Comparison of ENCODE assay signal across 1 fruit fly cellular context in the genomic region with DNA sequence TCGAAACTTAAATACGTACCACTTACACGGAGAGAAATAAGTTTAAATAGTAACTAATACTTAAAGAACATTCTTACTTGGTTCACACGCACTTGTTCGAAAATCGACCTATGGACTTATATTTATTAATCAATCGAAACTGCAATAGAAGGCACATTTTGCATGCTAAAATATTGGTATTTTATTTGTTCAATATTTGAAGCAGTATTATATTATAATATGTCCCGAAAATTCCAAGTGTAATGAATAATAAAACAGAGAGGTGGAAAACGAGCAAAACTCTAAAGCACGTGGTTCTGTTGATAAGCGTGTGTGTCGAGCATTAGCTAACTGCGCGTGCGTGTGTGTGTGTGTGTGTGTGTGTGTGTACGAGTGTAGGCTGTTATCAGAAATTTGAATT.
TF ChIP-seq lines count a peak whose summit lies in the region.

No protein-coding gene starts in this region.

TF ChIP-seq in whole organism, embryonic, 481 proteins besides CTCF, POLR2A, EP300 and RAD21 (continued from another document and continues in another):
- TF ChIP-seq CG12744 (GFP tag; optimal IDR thresholded peaks at IDR 0.05; lab: Kevin White, UChicago) (peak; percentile 79), CG11093 (GFP tag; IDR thresholded peaks at IDR 0.05; lab: Robert Waterston, UW) (no peak), CG10431 (GFP tag; optimal IDR thresholded peaks at IDR 0.05; lab: Kevin White, UChicago) (no peak), p53 (GFP tag; optimal IDR thresholded peaks at IDR 0.05; lab: Kevin White, UChicago) (no peak), CG33213 (GFP tag; optimal IDR thresholded peaks at IDR 0.05; lab: Kevin White, UChicago) (peak; percentile 67), CG6689 (GFP tag; IDR thresholded peaks at IDR 0.05; lab: Robert Waterston, UW) (peak; percentile 71), z (GFP tag; IDR thresholded peaks at IDR 0.05; lab: Robert Waterston, UW) (no peak), lilli (GFP tag; optimal IDR thresholded peaks at IDR 0.05; lab: Kevin White, UChicago) (peak; percentile 92), Mrtf (GFP tag; IDR thresholded peaks at IDR 0.05; lab: Robert Waterston, UW) (peak; percentile 61; the same call in 2 of the 3 replicates), CG12391 (tag; optimal IDR thresholded peaks at IDR 0.05; lab: Kevin White, UChicago) (peak; percentile 89), CG2120 (GFP tag; optimal IDR thresholded peaks at IDR 0.05; lab: Kevin White, UChicago) (peak; percentile 95), MTF-1 (GFP tag; optimal IDR thresholded peaks at IDR 0.05; lab: Kevin White, UChicago; ENCODE audit: borderline replicate concordance) (peak; percentile 34), CG15514 (GFP tag; optimal IDR thresholded peaks at IDR 0.05; lab: Kevin White, UChicago) (peak; percentile 85), phol (tag; optimal IDR thresholded peaks at IDR 0.05; lab: Kevin White, UChicago) (peak; percentile 81), run (tag; optimal IDR thresholded peaks at IDR 0.05; lab: Kevin White, UChicago) (peak; percentile 76), ap (GFP tag; IDR thresholded peaks at IDR 0.05; lab: Robert Waterston, UW) (no peak), lola (GFP tag; optimal IDR thresholded peaks at IDR 0.05; lab: Kevin White, UChicago) (peak in 1 of 3 experiments; percentile 52), Sry-β (GFP tag; optimal IDR thresholded peaks at IDR 0.05; lab: Kevin White, UChicago) (peak; percentile 6), grn (GFP tag; optimal IDR thresholded peaks at IDR 0.05; lab: Kevin White, UChicago) (peak; percentile 50), pros (GFP tag; optimal IDR thresholded peaks at IDR 0.05; lab: Kevin White, UChicago) (no peak), cato (GFP tag; optimal IDR thresholded peaks at IDR 0.05; lab: Kevin White, UChicago; ENCODE audit: borderline replicate concordance) (peak; percentile 34), crp (GFP tag; optimal IDR thresholded peaks at IDR 0.05; lab: Kevin White, UChicago) (peak in 1 of 2 experiments; percentile 20), CG34376 (GFP tag; optimal IDR thresholded peaks at IDR 0.05; lab: Kevin White, UChicago) (peak; percentile 92), CG4854 (GFP tag; optimal IDR thresholded peaks at IDR 0.05; lab: Kevin White, UChicago) (peak; percentile 83), bcd (GFP tag; optimal IDR thresholded peaks at IDR 0.05; lab: Kevin White, UChicago) (peak; percentile 86), CG6765 (GFP tag; optimal IDR thresholded peaks at IDR 0.05; lab: Kevin White, UChicago) (peak; percentile 89), CG1832 (GFP tag; optimal IDR thresholded peaks at IDR 0.05; lab: Kevin White, UChicago) (no peak), gem (tag; optimal IDR thresholded peaks at IDR 0.05; lab: Kevin White, UChicago) (peak; percentile 94), CG1647 (GFP tag; optimal IDR thresholded peaks at IDR 0.05; lab: Kevin White, UChicago) (peak; percentile 79), mirr (GFP tag; optimal IDR thresholded peaks at IDR 0.05; lab: Kevin White, UChicago) (peak; percentile 82), vnd (GFP tag; IDR thresholded peaks at IDR 0.05; lab: Robert Waterston, UW; ENCODE audit: partially characterized antibody) (no peak), CG42726 (GFP tag; IDR thresholded peaks at IDR 0.05; lab: Robert Waterston, UW; ENCODE audit: partially characterized antibody) (no peak), Awh (GFP tag; IDR thresholded peaks at IDR 0.05; lab: Robert Waterston, UW) (peak; percentile 58), ase (GFP tag; IDR thresholded peaks at IDR 0.05; lab: Robert Waterston, UW) (peak; percentile 59; the same call in 2 of the 3 replicates), CrebB (tag; optimal IDR thresholded peaks at IDR 0.05; lab: Kevin White, UChicago) (peak; percentile 85), al (GFP tag; IDR thresholded peaks at IDR 0.05; lab: Robert Waterston, UW) (peak; percentile 72), CG6683 (GFP tag; optimal IDR thresholded peaks at IDR 0.05; lab: Kevin White, UChicago) (peak; percentile 80), fd64A (GFP tag; optimal IDR thresholded peaks at IDR 0.05; lab: Kevin White, UChicago) (peak; percentile 56), tap (tag; optimal IDR thresholded peaks at IDR 0.05; lab: Kevin White, UChicago) (peak; percentile 80), CG18764 (GFP tag; optimal IDR thresholded peaks at IDR 0.05; lab: Kevin White, UChicago) (peak; percentile 32), CG5953 (GFP tag; IDR thresholded peaks at IDR 0.05; lab: Robert Waterston, UW) (no peak), CG3065 (GFP tag; optimal IDR thresholded peaks at IDR 0.05; lab: Kevin White, UChicago) (peak; percentile 5), CG14710 (tag; optimal IDR thresholded peaks at IDR 0.05; lab: Kevin White, UChicago) (peak; percentile 66), sna (GFP tag; IDR thresholded peaks at IDR 0.05; lab: Robert Waterston, UW; ENCODE audit: partially characterized antibody) (no peak), knrl (GFP tag; IDR thresholded peaks at IDR 0.05; lab: Robert Waterston, UW; ENCODE audit: partially characterized antibody) (no peak), HLH54F (GFP tag; optimal IDR thresholded peaks at IDR 0.05; lab: Kevin White, UChicago) (peak; percentile 72), CG8924 (tag; optimal IDR thresholded peaks at IDR 0.05; lab: Kevin White, UChicago) (peak; percentile 93), hkb (optimal IDR thresholded peaks at IDR 0.05; lab: Kevin White, UChicago) (no peak), hkb (GFP tag; IDR thresholded peaks at IDR 0.05; lab: Robert Waterston, UW) (peak; percentile 84), CG30431 (GFP tag; optimal IDR thresholded peaks at IDR 0.05; lab: Kevin White, UChicago) (peak; percentile 72), tll (GFP tag; optimal IDR thresholded peaks at IDR 0.05; lab: Kevin White, UChicago) (no peak), sug (tag; optimal IDR thresholded peaks at IDR 0.05; lab: Kevin White, UChicago) (peak; percentile 94), aop (GFP tag; IDR thresholded peaks at IDR 0.05; lab: Robert Waterston, UW) (no peak), esg (GFP tag; conservative IDR thresholded peaks at IDR 0.05; lab: Robert Waterston, UW) (peak; percentile 67), Hey (tag; optimal IDR thresholded peaks at IDR 0.05; lab: Kevin White, UChicago) (peak; percentile 60), CG15011 (GFP tag; optimal IDR thresholded peaks at IDR 0.05; lab: Kevin White, UChicago) (peak; percentile 82), cg (GFP tag; optimal IDR thresholded peaks at IDR 0.05; lab: Kevin White, UChicago) (peak; percentile 65), zfh1 (GFP tag; IDR thresholded peaks at IDR 0.05; lab: Robert Waterston, UW) (peak; percentile 54; the same call in 1 of the 3 replicates), CG31441 (GFP tag; IDR thresholded peaks at IDR 0.05; lab: Robert Waterston, UW) (peak; percentile 80), CG4282 (GFP tag; optimal IDR thresholded peaks at IDR 0.05; lab: Kevin White, UChicago) (peak; percentile 11), CG3726 (GFP tag; IDR thresholded peaks at IDR 0.05; lab: Robert Waterston, UW) (0 out of 3 replicates have a peak, but pooled peaks have one; percentile 41), Ssrp (tag; optimal IDR thresholded peaks at IDR 0.05; lab: Kevin White, UChicago) (peak; percentile 67), nmo (GFP tag; optimal IDR thresholded peaks at IDR 0.05; lab: Kevin White, UChicago) (peak; percentile 84), Mes4 (GFP tag; optimal IDR thresholded peaks at IDR 0.05; lab: Kevin White, UChicago) (no peak), pb (GFP tag; optimal IDR thresholded peaks at IDR 0.05; lab: Kevin White, UChicago) (peak; percentile 23), CG3281 (GFP tag; optimal IDR thresholded peaks at IDR 0.05; lab: Kevin White, UChicago) (peak; percentile 94), Dip2 (GFP tag; IDR thresholded peaks at IDR 0.05; lab: Robert Waterston, UW) (no peak; the same call in 1 of the 2 replicates), NC2β (GFP tag; optimal IDR thresholded peaks at IDR 0.05; lab: Kevin White, UChicago) (peak; percentile 51), sens (GFP tag; lab: Kevin White, UChicago) (peak; percentile 92), CG11723 (GFP tag; optimal IDR thresholded peaks at IDR 0.05; lab: Kevin White, UChicago) (peak; percentile 63), da (GFP tag; optimal IDR thresholded peaks at IDR 0.05; lab: Kevin White, UChicago) (peak; percentile 14), lov (optimal IDR thresholded peaks at IDR 0.05; lab: Kevin White, UChicago) (no peak), lov (GFP tag; IDR thresholded peaks at IDR 0.05; lab: Robert Waterston, UW) (no peak), Kr (GFP tag; optimal IDR thresholded peaks at IDR 0.05; lab: Kevin White, UChicago) (no peak), CG4424 (GFP tag; optimal IDR thresholded peaks at IDR 0.05; lab: Kevin White, UChicago) (peak; percentile 77), CG12769 (tag; optimal IDR thresholded peaks at IDR 0.05; lab: Kevin White, UChicago) (peak; percentile 95), CG8281 (tag; optimal IDR thresholded peaks at IDR 0.05; lab: Kevin White, UChicago) (peak; percentile 62), mld (GFP tag; IDR thresholded peaks at IDR 0.05; lab: Robert Waterston, UW; ENCODE audit: partially characterized antibody) (no peak), gce (GFP tag; IDR thresholded peaks at IDR 0.05; lab: Robert Waterston, UW) (no peak; the same call in 2 of the 3 replicates), oc (tag; optimal IDR thresholded peaks at IDR 0.05; lab: Kevin White, UChicago) (peak; percentile 63), CG17568 (GFP tag; optimal IDR thresholded peaks at IDR 0.05; lab: Kevin White, UChicago) (peak; percentile 84), odd (GFP tag; optimal IDR thresholded peaks at IDR 0.05; lab: Kevin White, UChicago) (peak; percentile 74), CG12071 (GFP tag; optimal IDR thresholded peaks at IDR 0.05; lab: Kevin White, UChicago) (peak; percentile 90), pita (GFP tag; optimal IDR thresholded peaks at IDR 0.05; lab: Kevin White, UChicago) (no peak), Drgx (GFP tag; IDR thresholded peaks at IDR 0.05; lab: Robert Waterston, UW) (no peak), CG3838 (GFP tag; optimal IDR thresholded peaks at IDR 0.05; lab: Kevin White, UChicago) (peak; percentile 66), CG10979 (tag; optimal IDR thresholded peaks at IDR 0.05; lab: Kevin White, UChicago) (peak; percentile 76), CG1792 (GFP tag; optimal IDR thresholded peaks at IDR 0.05; lab: Kevin White, UChicago) (peak; percentile 58), CG32532 (GFP tag; IDR thresholded peaks at IDR 0.05; lab: Robert Waterston, UW) (peak; percentile 91), fd102C (GFP tag; optimal IDR thresholded peaks at IDR 0.05; lab: Kevin White, UChicago) (no peak), NfI (GFP tag; optimal IDR thresholded peaks at IDR 0.05; lab: Kevin White, UChicago) (peak; percentile 86), az2 (GFP tag; optimal IDR thresholded peaks at IDR 0.05; lab: Kevin White, UChicago) (peak; percentile 73), slp2 (GFP tag; optimal IDR thresholded peaks at IDR 0.05; lab: Kevin White, UChicago) (peak; percentile 54), CG15696 (tag; optimal IDR thresholded peaks at IDR 0.05; lab: Kevin White, UChicago) (peak; percentile 75), Sox100B (GFP tag; optimal IDR thresholded peaks at IDR 0.05; lab: Kevin White, UChicago) (peak; percentile 81), wor (GFP tag; IDR thresholded peaks at IDR 0.05; lab: Robert Waterston, UW) (peak; percentile 43), CG10267 (tag; optimal IDR thresholded peaks at IDR 0.05; lab: Kevin White, UChicago) (peak; percentile 76), CG18262 (tag; optimal IDR thresholded peaks at IDR 0.05; lab: Kevin White, UChicago) (peak; percentile 82), hth (optimal IDR thresholded peaks at IDR 0.05; lab: Kevin White, UChicago) (no peak), Ptx1 (GFP tag; IDR thresholded peaks at IDR 0.05; lab: Robert Waterston, UW) (peak; percentile 82), ttk (GFP tag; IDR thresholded peaks at IDR 0.05; lab: Robert Waterston, UW) (peak; percentile 45; the same call in 1 of the 2 replicates), CG8944 (GFP tag; optimal IDR thresholded peaks at IDR 0.05; lab: Kevin White, UChicago) (peak; percentile 43), ac (GFP tag; optimal IDR thresholded peaks at IDR 0.05; lab: Kevin White, UChicago) (peak; percentile 6), org-1 (GFP tag; optimal IDR thresholded peaks at IDR 0.05; lab: Kevin White, UChicago) (peak; percentile 85), ash1 (GFP tag; optimal IDR thresholded peaks at IDR 0.05; lab: Kevin White, UChicago) (peak; percentile 46), HmgD (GFP tag; optimal IDR thresholded peaks at IDR 0.05; lab: Kevin White, UChicago) (no peak), onecut (GFP tag; IDR thresholded peaks at IDR 0.05; lab: Robert Waterston, UW) (peak; percentile 49; the same call in 1 of the 2 replicates), Oli (tag; optimal IDR thresholded peaks at IDR 0.05; lab: Kevin White, UChicago) (peak; percentile 85), CG18599 (GFP tag; optimal IDR thresholded peaks at IDR 0.05; lab: Kevin White, UChicago) (peak; percentile 96), Gug (GFP tag; IDR thresholded peaks at IDR 0.05; lab: Robert Waterston, UW) (peak; percentile 72; the same call in 3 of the 4 replicates), E2f1 (GFP tag; IDR thresholded peaks at IDR 0.05; lab: Robert Waterston, UW) (peak; percentile 73), rib (GFP tag; IDR thresholded peaks at IDR 0.05; lab: Robert Waterston, UW) (peak; percentile 68), stwl (tag; optimal IDR thresholded peaks at IDR 0.05; lab: Kevin White, UChicago) (no peak), CG12942 (GFP tag; optimal IDR thresholded peaks at IDR 0.05; lab: Kevin White, UChicago) (peak; percentile 63), BtbVII (GFP tag; optimal IDR thresholded peaks at IDR 0.05; lab: Kevin White, UChicago) (peak; percentile 93), CG34224 (GFP tag; IDR thresholded peaks at IDR 0.05; lab: Robert Waterston, UW; ENCODE audit: partially characterized antibody) (no peak), CG18011 (GFP tag; optimal IDR thresholded peaks at IDR 0.05; lab: Kevin White, UChicago) (peak; percentile 71), Dp (GFP tag; optimal IDR thresholded peaks at IDR 0.05; lab: Kevin White, UChicago) (no peak), Sin3A (optimal IDR thresholded peaks at IDR 0.05; lab: Kevin White, UChicago) (no peak), lbe (GFP tag; optimal IDR thresholded peaks at IDR 0.05; lab: Kevin White, UChicago) (peak; percentile 22), tup (GFP tag; optimal IDR thresholded peaks at IDR 0.05; lab: Kevin White, UChicago) (peak; percentile 70), Atf3 (GFP tag; optimal IDR thresholded peaks at IDR 0.05; lab: Kevin White, UChicago) (peak; percentile 36), kay (GFP tag; optimal IDR thresholded peaks at IDR 0.05; lab: Kevin White, UChicago) (peak; percentile 90), CG16863 (GFP tag; optimal IDR thresholded peaks at IDR 0.05; lab: Kevin White, UChicago) (peak; percentile 62), wek (GFP tag; optimal IDR thresholded peaks at IDR 0.05; lab: Kevin White, UChicago) (peak; percentile 61), HLHmδ (GFP tag; optimal IDR thresholded peaks at IDR 0.05; lab: Kevin White, UChicago) (no peak)
